Worm (Caenorhabditis elegans): ENCODE results near the gene Y76B12C.3.
A peak's percentile ranks its signal among the peaks of the same experiment; 100 is the strongest.

Gene Y76B12C.3

ce11 chrIV:1980961-1981446 lies 7.5 kb downstream of the Y76B12C.3 start, which contains the start of gene Y76B12C.6:
TSS of gene Y76B12C.6 (plus strand) at chrIV:1981396.
- peak; percentile 1 for TF ChIP-seq lin-11 (tag; optimal IDR thresholded peaks at IDR 0.05)
- TF ChIP-seq lin-13 (GFP tag; optimal IDR thresholded peaks at IDR 0.05): no peak
- no peak for TF ChIP-seq crh-2 (tag; optimal IDR thresholded peaks at IDR 0.05)
- TF ChIP-seq Y55F3AM.14 (GFP tag; optimal IDR thresholded peaks at IDR 0.05): no peak
- no peak for TF ChIP-seq ztf-11 (tag; optimal IDR thresholded peaks at IDR 0.05)
- peak; percentile 30 for TF ChIP-seq F13H6.1 (tag; optimal IDR thresholded peaks at IDR 0.05)
- peak; percentile 51 for TF ChIP-seq unc-55 (GFP tag; optimal IDR thresholded peaks at IDR 0.05)
- peak in 1 of 2 experiments; percentile 7 for TF ChIP-seq lsy-2 (tag; optimal IDR thresholded peaks at IDR 0.05)

ce11 chrIV:1990843-1991339 lies 17.4 kb downstream of the Y76B12C.3 start:
- TF ChIP-seq unc-55 (GFP tag; optimal IDR thresholded peaks at IDR 0.05) (no peak), unc-39 (tag; optimal IDR thresholded peaks at IDR 0.05) (no peak), alr-1 (tag; optimal IDR thresholded peaks at IDR 0.05) (no peak), ztf-4 (tag; optimal IDR thresholded peaks at IDR 0.05) (no peak), nhr-237 (tag; optimal IDR thresholded peaks at IDR 0.05) (no peak), elt-1 (tag; optimal IDR thresholded peaks at IDR 0.05) (no peak)

ce11 chrIV:1992789-1993188 lies 19.3 kb downstream of the Y76B12C.3 start, which contains the start of gene xpc-1:
TSS of gene xpc-1 (plus strand) at chrIV:1993089.
- TF ChIP-seq dmd-4 (tag; optimal IDR thresholded peaks at IDR 0.05) (no peak), sma-3 (GFP tag; optimal IDR thresholded peaks at IDR 0.05) (no peak), nhr-6 (tag; optimal IDR thresholded peaks at IDR 0.05) (no peak), F13H6.1 (tag; optimal IDR thresholded peaks at IDR 0.05) (no peak), ztf-4 (tag; optimal IDR thresholded peaks at IDR 0.05) (no peak), nhr-12 (tag; optimal IDR thresholded peaks at IDR 0.05) (no peak), unc-55 (GFP tag; optimal IDR thresholded peaks at IDR 0.05) (no peak), alr-1 (tag; optimal IDR thresholded peaks at IDR 0.05) (no peak), elt-3 (tag; optimal IDR thresholded peaks at IDR 0.05) (no peak), C34F6.9 (tag; optimal IDR thresholded peaks at IDR 0.05) (no peak), nhr-129 (tag; optimal IDR thresholded peaks at IDR 0.05) (no peak), nhr-237 (tag; optimal IDR thresholded peaks at IDR 0.05) (no peak), skn-1 (tag; optimal IDR thresholded peaks at IDR 0.05) (no peak), zag-1 (tag; optimal IDR thresholded peaks at IDR 0.05) (no peak), nhr-10 (tag; optimal IDR thresholded peaks at IDR 0.05) (no peak), peb-1 (tag; optimal IDR thresholded peaks at IDR 0.05) (no peak), lin-39 (tag; optimal IDR thresholded peaks at IDR 0.05) (no peak), gmeb-1 (tag; optimal IDR thresholded peaks at IDR 0.05) (no peak)

DNA sequence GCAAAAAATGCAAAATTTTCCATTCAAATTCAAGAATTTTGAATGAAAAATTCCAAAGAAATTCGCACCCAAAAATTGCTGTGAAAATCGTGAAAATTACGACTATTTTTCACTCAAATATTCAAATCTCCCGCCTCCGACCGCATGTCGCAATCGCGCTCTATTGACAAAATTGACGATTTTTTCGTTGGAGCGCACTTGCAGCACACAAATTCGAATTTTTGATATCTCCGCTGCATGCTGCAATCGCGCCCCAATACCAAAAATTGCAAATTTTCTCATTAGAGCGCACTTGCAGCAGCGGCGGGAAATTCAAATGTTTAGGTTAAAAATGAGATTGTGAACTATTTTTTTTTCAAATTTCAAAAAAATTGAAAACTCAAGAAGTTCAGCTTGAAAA lies 24.3 kb downstream of the Y76B12C.3 start:
- no peak for TF ChIP-seq nhr-237 (tag; optimal IDR thresholded peaks at IDR 0.05)
- TF ChIP-seq lin-39 (tag; optimal IDR thresholded peaks at IDR 0.05): no peak
- TF ChIP-seq ama-1 (optimal IDR thresholded peaks at IDR 0.05): no peak
- TF ChIP-seq dmd-4 (tag; optimal IDR thresholded peaks at IDR 0.05): no peak
- no peak for TF ChIP-seq gmeb-1 (tag; optimal IDR thresholded peaks at IDR 0.05)
- no peak for TF ChIP-seq sma-3 (GFP tag; optimal IDR thresholded peaks at IDR 0.05)
- no peak for TF ChIP-seq nhr-129 (tag; optimal IDR thresholded peaks at IDR 0.05)
- no peak for TF ChIP-seq aly-2 (tag; optimal IDR thresholded peaks at IDR 0.05)
- TF ChIP-seq lin-11 (tag; optimal IDR thresholded peaks at IDR 0.05): no peak
- no peak for TF ChIP-seq nhr-21 (tag; optimal IDR thresholded peaks at IDR 0.05)
- TF ChIP-seq snpc-4 (tag; optimal IDR thresholded peaks at IDR 0.05): no peak
- TF ChIP-seq ztf-1 (GFP tag; conservative IDR thresholded peaks at IDR 0.05): no peak
- TF ChIP-seq nhr-12 (tag; optimal IDR thresholded peaks at IDR 0.05): no peak
- TF ChIP-seq nhr-23 (tag; optimal IDR thresholded peaks at IDR 0.05): no peak
- TF ChIP-seq nhr-11 (tag; optimal IDR thresholded peaks at IDR 0.05): no peak
- no peak for TF ChIP-seq elt-1 (tag; optimal IDR thresholded peaks at IDR 0.05)
- TF ChIP-seq elt-3 (tag; optimal IDR thresholded peaks at IDR 0.05): no peak

DNA sequence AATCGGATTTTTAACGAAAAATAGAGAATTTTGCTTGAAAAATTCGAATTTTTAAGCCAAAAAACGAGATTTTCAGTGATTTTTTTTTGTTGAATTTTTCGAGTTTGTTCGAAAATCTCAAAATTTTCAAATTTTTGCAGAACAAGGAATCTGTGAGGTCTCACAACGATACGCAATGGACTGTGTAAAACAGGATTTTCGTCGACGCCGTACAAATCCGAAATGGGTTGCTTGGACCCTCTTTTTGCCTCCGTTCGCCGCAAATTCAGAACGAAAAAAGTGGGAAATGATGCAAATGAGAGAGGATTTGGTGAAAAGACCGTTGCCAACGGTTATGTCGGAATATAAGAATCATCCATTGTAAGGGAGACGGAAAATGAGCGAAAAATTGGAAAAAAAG lies 28.8 kb downstream of the Y76B12C.3 start:
- TF ChIP-seq sma-3 (GFP tag; optimal IDR thresholded peaks at IDR 0.05): no peak
- TF ChIP-seq ama-1 (optimal IDR thresholded peaks at IDR 0.05): no peak
- TF ChIP-seq nhr-10 (tag; optimal IDR thresholded peaks at IDR 0.05): no peak
- no peak for TF ChIP-seq nhr-25 (tag; optimal IDR thresholded peaks at IDR 0.05)
- TF ChIP-seq C34F6.9 (tag; optimal IDR thresholded peaks at IDR 0.05): no peak
- no peak for TF ChIP-seq ZK546.5 (tag; optimal IDR thresholded peaks at IDR 0.05)
- no peak for TF ChIP-seq Y55F3AM.14 (GFP tag; optimal IDR thresholded peaks at IDR 0.05)
- no peak for TF ChIP-seq blmp-1 (tag; optimal IDR thresholded peaks at IDR 0.05; ENCODE audit: insufficient read depth)
- TF ChIP-seq lin-39 (tag; optimal IDR thresholded peaks at IDR 0.05): no peak
- TF ChIP-seq dmd-4 (tag; optimal IDR thresholded peaks at IDR 0.05): no peak
- TF ChIP-seq nhr-6 (tag; optimal IDR thresholded peaks at IDR 0.05): no peak
- TF ChIP-seq mdl-1 (tag; optimal IDR thresholded peaks at IDR 0.05): no peak
- TF ChIP-seq ztf-11 (tag; optimal IDR thresholded peaks at IDR 0.05): no peak
- no peak for TF ChIP-seq ceh-16 (tag; optimal IDR thresholded peaks at IDR 0.05)
- TF ChIP-seq peb-1 (tag; optimal IDR thresholded peaks at IDR 0.05): no peak
- no peak for TF ChIP-seq mbf-1 (tag; optimal IDR thresholded peaks at IDR 0.05)
- TF ChIP-seq lin-11 (tag; optimal IDR thresholded peaks at IDR 0.05): no peak
- no peak for TF ChIP-seq nhr-23 (tag; optimal IDR thresholded peaks at IDR 0.05)
- TF ChIP-seq R02D3.7 (tag; optimal IDR thresholded peaks at IDR 0.05): no peak
- no peak for TF ChIP-seq unc-55 (GFP tag; optimal IDR thresholded peaks at IDR 0.05)

All from whole organism, L2 larva.